Worm (Caenorhabditis elegans) whole organism, midembryonic: ENCODE results near the gene F14D7.14.

Experiments used
- T22C8.4 ChIP-seq: fragments of 200-800 bp; sonication (Bioruptor generic); IDR thresholded peaks from 2 replicates; pipeline ENCODE4 v1.3.6; 2022; ENCODE audit warnings: missing genetic modification characterization, missing compliant biosample characterization
- cog-1 ChIP-seq: sonication (generic microtip); optimal IDR thresholded peaks from 2 replicates; lab custom pipeline; 2016; ENCODE audit warnings: missing genetic modification characterization, missing compliant biosample characterization
- med-1 ChIP-seq: sonication (generic microtip); optimal IDR thresholded peaks from 2 replicates; lab custom pipeline; 2017; ENCODE audit warnings: missing genetic modification characterization, mild to moderate bottlenecking, missing compliant biosample characterization, antibody characterized with exemption, missing genetic modification reagents; ENCODE audit not compliant: insufficient read depth
- tab-1 ChIP-seq: fragments of 200-800 bp; sonication (Bioruptor generic); IDR thresholded peaks from 2 replicates; pipeline ENCODE4 v1.3.6; 2022; ENCODE audit warnings: missing genetic modification characterization, missing compliant biosample characterization
- ztf-23 ChIP-seq: fragments of 200-800 bp; sonication (Bioruptor generic); IDR thresholded peaks from 2 replicates; pipeline ENCODE4 v1.3.6; 2022; ENCODE audit warnings: missing genetic modification reagents, missing genetic modification characterization, missing compliant biosample characterization
- ztf-29 ChIP-seq: fragments of 200-800 bp; sonication (Bioruptor generic); IDR thresholded peaks from 2 replicates; pipeline ENCODE4 v1.3.6; 2022; ENCODE audit warnings: missing genetic modification reagents, missing genetic modification characterization, missing compliant biosample characterization

DNA sequence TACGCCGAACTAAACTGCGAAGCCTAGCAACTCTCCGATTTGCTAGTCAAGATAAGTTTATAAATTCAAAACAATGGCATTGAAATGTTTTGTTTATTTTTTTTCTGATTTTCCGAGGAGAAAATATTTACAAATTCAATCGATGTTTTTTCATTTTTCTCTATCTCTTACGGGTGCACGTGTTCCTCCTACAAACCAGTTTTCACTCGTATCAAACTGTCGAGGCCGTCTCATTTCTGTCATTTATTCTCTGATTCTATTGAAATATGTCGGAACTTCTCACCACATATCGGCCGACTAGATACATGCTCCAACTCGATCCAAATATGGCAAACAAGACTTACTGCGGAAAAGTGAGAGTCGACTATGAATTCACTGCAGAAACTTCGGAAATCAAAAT lies 21.7 kb downstream of the F14D7.14 start, which contains the start of gene F47B8.8:
- TF ChIP-seq ztf-23 (GFP tag; lab: Robert Waterston, UW) (no peak), ztf-29 (GFP tag; lab: Robert Waterston, UW) (no peak), tab-1 (no peak), med-1 (GFP tag; lab: Kevin White, UChicago) (no peak), cog-1 (tag; lab: Kevin White, UChicago) (no peak), T22C8.4 (GFP tag; lab: Robert Waterston, UW) (no peak)
